Comparison of ENCODE assay signal across 2 worm cellular contexts in the genomic region with DNA sequence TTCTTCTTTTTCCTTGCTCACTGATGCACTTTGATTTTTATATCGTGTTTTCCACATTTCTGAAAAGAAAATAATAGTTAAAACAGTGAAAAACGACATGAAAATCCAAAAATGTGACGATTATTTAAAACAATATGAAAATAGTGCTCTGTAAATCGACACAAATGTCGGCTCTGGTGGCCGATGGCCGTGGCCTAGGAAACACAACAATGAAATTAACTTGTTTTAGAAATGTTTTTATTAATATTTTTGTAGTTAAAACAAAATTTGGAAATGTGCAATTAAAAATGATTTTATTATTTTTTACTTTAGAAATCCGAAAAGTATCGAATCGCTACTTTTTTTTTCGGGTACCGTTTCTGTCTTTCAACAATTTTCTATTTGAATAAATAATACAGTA.
TF ChIP-seq lines count a peak whose summit lies in the region.

A gene (minus strand): TSS at position 65 of the 400 bp plus-strand sequence.

TF ChIP-seq in whole organism, L1 larva, 84 proteins besides CTCF, POLR2A, EP300 and RAD21 (continued from another document and continues in another):
- TF ChIP-seq ceh-88 (GFP tag; IDR thresholded peaks at IDR 0.05; lab: Robert Waterston, UW) (no peak; the same call in 1 of the 2 replicates), mep-1 (tag; optimal IDR thresholded peaks at IDR 0.05; lab: Kevin White, UChicago) (peak; percentile 63), C04F5.9 (tag; optimal IDR thresholded peaks at IDR 0.05; lab: Kevin White, UChicago) (peak; percentile 52), nhr-12 (tag; optimal IDR thresholded peaks at IDR 0.05; lab: Kevin White, UChicago) (no peak), mab-9 (GFP tag; IDR thresholded peaks at IDR 0.05; lab: Robert Waterston, UW) (no peak), lin-14 (GFP tag; optimal IDR thresholded peaks at IDR 0.05; lab: Kevin White, UChicago) (peak; percentile 78), nhr-71 (tag; optimal IDR thresholded peaks at IDR 0.05; lab: Kevin White, UChicago) (peak; percentile 79), skn-1 (tag; optimal IDR thresholded peaks at IDR 0.05; lab: Kevin White, UChicago) (peak; percentile 5), blmp-1 (tag; optimal IDR thresholded peaks at IDR 0.05; lab: Kevin White, UChicago) (peak; percentile 63), nhr-76 (tag; optimal IDR thresholded peaks at IDR 0.05; lab: Kevin White, UChicago) (no peak), ces-1 (GFP tag; optimal IDR thresholded peaks at IDR 0.05; lab: Kevin White, UChicago) (no peak), snu-23 (GFP tag; optimal IDR thresholded peaks at IDR 0.05; lab: Kevin White, UChicago) (peak; percentile 70), tlp-1 (tag; optimal IDR thresholded peaks at IDR 0.05; lab: Kevin White, UChicago) (no peak), nhr-237 (tag; optimal IDR thresholded peaks at IDR 0.05; lab: Kevin White, UChicago) (no peak), mef-2 (tag; optimal IDR thresholded peaks at IDR 0.05; lab: Kevin White, UChicago) (no peak), C34B4.2 (tag; optimal IDR thresholded peaks at IDR 0.05; lab: Kevin White, UChicago) (no peak), pax-3 (tag; optimal IDR thresholded peaks at IDR 0.05; lab: Kevin White, UChicago) (peak; percentile 72), nhr-47 (tag; optimal IDR thresholded peaks at IDR 0.05; lab: Kevin White, UChicago) (peak; percentile 75), ztf-4 (tag; optimal IDR thresholded peaks at IDR 0.05; lab: Kevin White, UChicago) (no peak), efl-3 (GFP tag; optimal IDR thresholded peaks at IDR 0.05; lab: Kevin White, UChicago) (no peak), lin-13 (GFP tag; optimal IDR thresholded peaks at IDR 0.05; lab: Kevin White, UChicago) (no peak), unc-130 (tag; optimal IDR thresholded peaks at IDR 0.05; lab: Kevin White, UChicago) (peak; percentile 66), nhr-90 (tag; optimal IDR thresholded peaks at IDR 0.05; lab: Kevin White, UChicago; ENCODE audit: poor library complexity) (peak; percentile 81), efl-1 (optimal IDR thresholded peaks at IDR 0.05; lab: Kevin White, UChicago) (peak; percentile 68 to 72), efl-1 (GFP tag; optimal IDR thresholded peaks at IDR 0.05 in 1 of 2; lab: Kevin White, UChicago) (peak; percentile 59 to 97), hlh-4 (tag; optimal IDR thresholded peaks at IDR 0.05; lab: Kevin White, UChicago) (no peak), C16A3.4 (tag; optimal IDR thresholded peaks at IDR 0.05; lab: Kevin White, UChicago) (peak; percentile 50), sptf-1 (tag; optimal IDR thresholded peaks at IDR 0.05; lab: Kevin White, UChicago) (no peak), Y116A8C.19 (tag; optimal IDR thresholded peaks at IDR 0.05; lab: Kevin White, UChicago; ENCODE audit: borderline replicate concordance) (no peak), aly-2 (tag; optimal IDR thresholded peaks at IDR 0.05; lab: Kevin White, UChicago) (no peak), ets-5 (GFP tag; IDR thresholded peaks at IDR 0.05; lab: Robert Waterston, UW) (no peak), ztf-11 (tag; optimal IDR thresholded peaks at IDR 0.05; lab: Kevin White, UChicago) (peak in 1 of 2 experiments; percentile 78), ceh-82 (tag; optimal IDR thresholded peaks at IDR 0.05; lab: Kevin White, UChicago) (peak; percentile 46 to 66 (median 50)), dsc-1 (tag; optimal IDR thresholded peaks at IDR 0.05; lab: Kevin White, UChicago) (peak; percentile 65), unc-62 (GFP tag; optimal IDR thresholded peaks at IDR 0.05; lab: Kevin White, UChicago) (no peak), fkh-8 (tag; optimal IDR thresholded peaks at IDR 0.05; lab: Kevin White, UChicago) (peak; percentile 58), nhr-28 (tag; optimal IDR thresholded peaks at IDR 0.05; lab: Kevin White, UChicago) (no peak), lir-3 (tag; optimal IDR thresholded peaks at IDR 0.05; lab: Kevin White, UChicago; ENCODE audit: poor library complexity) (peak; percentile 89), egl-13 (tag; optimal IDR thresholded peaks at IDR 0.05; lab: Kevin White, UChicago) (peak; percentile 74), pqm-1 (tag; optimal IDR thresholded peaks at IDR 0.05; lab: Kevin White, UChicago) (no peak), aha-1 (tag; optimal IDR thresholded peaks at IDR 0.05; lab: Kevin White, UChicago) (no peak), mdl-1 (tag; optimal IDR thresholded peaks at IDR 0.05; lab: Kevin White, UChicago) (no peak), nhr-84 (tag; optimal IDR thresholded peaks at IDR 0.05; lab: Kevin White, UChicago) (no peak), nhr-20 (tag; optimal IDR thresholded peaks at IDR 0.05; lab: Kevin White, UChicago) (peak; percentile 71), ceh-63 (GFP tag; optimal IDR thresholded peaks at IDR 0.05; lab: Kevin White, UChicago) (no peak), lin-35 (GFP tag; optimal IDR thresholded peaks at IDR 0.05; lab: Kevin White, UChicago) (peak; percentile 43 to 72), lin-39 (tag; optimal IDR thresholded peaks at IDR 0.05; lab: Kevin White, UChicago) (no peak), xbp-1 (tag; optimal IDR thresholded peaks at IDR 0.05; lab: Kevin White, UChicago) (peak; percentile 72), zip-4 (GFP tag; optimal IDR thresholded peaks at IDR 0.05; lab: Kevin White, UChicago) (no peak), elt-3 (tag; optimal IDR thresholded peaks at IDR 0.05; lab: Kevin White, UChicago) (peak in 1 of 6 experiments; percentile 51), rnt-1 (tag; optimal IDR thresholded peaks at IDR 0.05; lab: Kevin White, UChicago) (peak; percentile 92), pag-3 (tag; optimal IDR thresholded peaks at IDR 0.05; lab: Kevin White, UChicago; ENCODE audit: borderline replicate concordance, insufficient read depth) (no peak), sox-4 (tag; optimal IDR thresholded peaks at IDR 0.05; lab: Kevin White, UChicago) (peak; percentile 36), fkh-10 (GFP tag; optimal IDR thresholded peaks at IDR 0.05; lab: Kevin White, UChicago) (no peak), unc-86 (tag; optimal IDR thresholded peaks at IDR 0.05; lab: Kevin White, UChicago) (peak; percentile 42), tbx-2 (tag; optimal IDR thresholded peaks at IDR 0.05; lab: Kevin White, UChicago) (peak; percentile 75), dpl-1 (GFP tag; optimal IDR thresholded peaks at IDR 0.05; lab: Kevin White, UChicago) (peak; percentile 51 to 72 (median 70)), fkh-4 (tag; optimal IDR thresholded peaks at IDR 0.05; lab: Kevin White, UChicago; ENCODE audit: borderline replicate concordance) (peak; percentile 79), hlh-17 (GFP tag; optimal IDR thresholded peaks at IDR 0.05; lab: Kevin White, UChicago; ENCODE audit: borderline replicate concordance) (no peak), ceh-90 (tag; optimal IDR thresholded peaks at IDR 0.05; lab: Kevin White, UChicago) (peak; percentile 82), egl-27 (tag; optimal IDR thresholded peaks at IDR 0.05; lab: Kevin White, UChicago) (no peak), nhr-85 (tag; lab: Kevin White, UChicago) (peak; percentile 67), sup-37 (GFP tag; optimal IDR thresholded peaks at IDR 0.05; lab: Kevin White, UChicago) (no peak)

TF ChIP-seq in whole organism, L3 larva, 47 proteins besides CTCF, POLR2A, EP300 and RAD21 (continued from another document):
- TF ChIP-seq sea-2 (GFP tag; optimal IDR thresholded peaks at IDR 0.05; lab: Kevin White, UChicago) (no peak), unc-39 (tag; optimal IDR thresholded peaks at IDR 0.05; lab: Kevin White, UChicago) (no peak), nhr-25 (tag; optimal IDR thresholded peaks at IDR 0.05; lab: Kevin White, UChicago) (peak; percentile 6), ama-1 (optimal IDR thresholded peaks at IDR 0.05; lab: Kevin White, UChicago) (peak; percentile 32), eor-1 (tag; optimal IDR thresholded peaks at IDR 0.05; lab: Kevin White, UChicago) (no peak), nhr-77 (tag; optimal IDR thresholded peaks at IDR 0.05; lab: Kevin White, UChicago) (no peak), fkh-10 (GFP tag; optimal IDR thresholded peaks at IDR 0.05; lab: Kevin White, UChicago) (no peak), ceh-28 (tag; optimal IDR thresholded peaks at IDR 0.05; lab: Kevin White, UChicago) (no peak), ztf-11 (tag; optimal IDR thresholded peaks at IDR 0.05; lab: Kevin White, UChicago) (no peak), nhr-28 (tag; optimal IDR thresholded peaks at IDR 0.05; lab: Kevin White, UChicago) (no peak), nhr-67 (tag; optimal IDR thresholded peaks at IDR 0.05; lab: Kevin White, UChicago) (no peak), elt-1 (tag; optimal IDR thresholded peaks at IDR 0.05; lab: Kevin White, UChicago) (no peak), ZK546.5 (tag; optimal IDR thresholded peaks at IDR 0.05; lab: Kevin White, UChicago) (no peak), nhr-237 (tag; optimal IDR thresholded peaks at IDR 0.05; lab: Kevin White, UChicago) (no peak), ztf-4 (tag; optimal IDR thresholded peaks at IDR 0.05; lab: Kevin White, UChicago) (no peak), lsy-12 (tag; optimal IDR thresholded peaks at IDR 0.05; lab: Kevin White, UChicago) (no peak), ceh-16 (tag; optimal IDR thresholded peaks at IDR 0.05; lab: Kevin White, UChicago) (no peak), aly-2 (tag; optimal IDR thresholded peaks at IDR 0.05; lab: Kevin White, UChicago) (no peak), elt-3 (tag; optimal IDR thresholded peaks at IDR 0.05; lab: Kevin White, UChicago) (no peak), snpc-4 (tag; optimal IDR thresholded peaks at IDR 0.05; lab: Kevin White, UChicago) (peak; percentile 62), unc-62 (GFP tag; optimal IDR thresholded peaks at IDR 0.05; lab: Kevin White, UChicago) (no peak), lin-39 (tag; optimal IDR thresholded peaks at IDR 0.05; lab: Kevin White, UChicago) (no peak), egl-27 (tag; optimal IDR thresholded peaks at IDR 0.05; lab: Kevin White, UChicago) (no peak), ceh-82 (tag; optimal IDR thresholded peaks at IDR 0.05; lab: Kevin White, UChicago) (no peak), zag-1 (tag; optimal IDR thresholded peaks at IDR 0.05; lab: Kevin White, UChicago) (no peak), mml-1 (tag; optimal IDR thresholded peaks at IDR 0.05; lab: Kevin White, UChicago) (no peak)
